Worm (Caenorhabditis elegans): Measurements from ENCODE around the gene gpla-1.

The gpla-1 gene

DNA sequence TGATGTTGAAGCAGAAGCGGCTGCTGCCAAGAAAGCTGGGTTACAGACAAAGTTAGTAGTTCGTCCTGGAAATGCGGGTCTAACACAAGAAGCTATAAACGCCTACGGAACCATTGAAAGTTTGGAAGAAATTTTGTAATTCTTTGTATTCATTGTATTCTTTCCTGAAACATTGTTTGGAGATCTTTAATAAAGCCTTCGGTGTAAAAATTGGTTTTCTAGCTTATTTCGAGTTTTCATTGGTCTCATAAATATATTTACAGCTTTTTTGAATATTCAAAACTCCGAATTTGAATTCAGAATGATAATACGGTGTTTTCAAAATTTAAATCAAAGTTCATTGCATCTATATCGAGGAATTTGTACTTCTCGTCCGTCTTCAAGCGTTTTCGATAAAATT, 2.8 kb downstream of the gpla-1 start, which contains the start of gene F58H1.8:
Gene F58H1.8 (plus strand): TSS at position 301 of the 400 bp plus-strand sequence.
- TF ChIP-seq nhr-2 (tag; optimal IDR thresholded peaks at IDR 0.05): no peak
- TF ChIP-seq nhr-76 (tag; optimal IDR thresholded peaks at IDR 0.05): no peak
- TF ChIP-seq lin-32 (GFP tag; optimal IDR thresholded peaks at IDR 0.05): no peak
- TF ChIP-seq tbx-8 (GFP tag; optimal IDR thresholded peaks at IDR 0.05): no peak
- TF ChIP-seq snpc-4 (tag; optimal IDR thresholded peaks at IDR 0.05): no peak
- no peak for TF ChIP-seq nhr-12 (tag; optimal IDR thresholded peaks at IDR 0.05)
- TF ChIP-seq drap-1 (GFP tag; optimal IDR thresholded peaks at IDR 0.05): no peak
- TF ChIP-seq ceh-43 (GFP tag; optimal IDR thresholded peaks at IDR 0.05): no peak

DNA sequence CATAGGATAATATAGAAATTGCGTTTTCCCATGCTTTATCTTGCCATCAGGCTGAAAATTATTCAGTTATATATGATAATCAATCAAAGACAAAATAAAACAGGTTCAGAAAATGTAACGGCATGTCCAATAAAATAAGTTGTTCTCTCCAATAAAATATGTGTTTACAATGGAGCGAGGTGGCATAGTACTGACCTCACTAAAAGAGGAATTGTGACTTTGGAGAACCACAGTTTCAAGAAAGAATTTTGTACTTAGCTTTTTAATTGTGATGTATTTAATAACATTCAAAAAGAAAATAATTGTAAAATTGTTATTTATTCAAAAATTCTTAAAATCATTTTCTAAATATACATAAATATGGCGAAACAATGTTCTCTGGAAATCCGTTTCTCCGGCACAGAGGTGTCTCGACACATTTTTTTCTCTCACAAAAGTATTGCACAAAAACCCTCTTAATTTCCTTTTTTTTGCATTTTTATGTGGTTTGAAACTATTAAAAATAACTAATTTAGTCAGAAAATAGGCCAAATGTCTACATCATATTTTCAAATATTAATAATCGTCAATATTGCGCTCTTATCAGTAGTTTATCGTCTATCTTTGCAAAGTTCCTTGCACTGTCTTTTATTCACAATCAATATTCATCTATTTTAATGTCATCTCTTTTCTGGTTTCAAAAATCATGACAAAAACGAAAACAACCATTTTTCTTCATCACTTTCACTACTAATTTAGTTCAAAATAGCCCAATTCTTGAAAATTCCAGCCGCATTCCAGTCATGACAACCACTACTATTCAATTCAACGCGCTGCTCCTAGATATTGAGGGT, 4.2 kb downstream of the gpla-1 start, which contains the start of the genes aman-2 and F58H1.3:
Gene aman-2 (minus strand): TSS at position 51 of the 833 bp plus-strand sequence.
Gene F58H1.3 (plus strand): TSS at position 783 of the 833 bp plus-strand sequence.
- TF ChIP-seq nhr-237 (tag; optimal IDR thresholded peaks at IDR 0.05): peak; percentile 81
- peak; percentile 8 for TF ChIP-seq bed-3 (GFP tag; optimal IDR thresholded peaks at IDR 0.05)
- peak; percentile 55 for TF ChIP-seq sptf-1 (tag; optimal IDR thresholded peaks at IDR 0.05)
- TF ChIP-seq ceh-39 (tag; optimal IDR thresholded peaks at IDR 0.05): peak; percentile 44
- TF ChIP-seq unc-120 (tag; optimal IDR thresholded peaks at IDR 0.05; ENCODE audit: poor library complexity, severe bottlenecking): no peak
- TF ChIP-seq lin-32 (GFP tag; optimal IDR thresholded peaks at IDR 0.05): peak; percentile 3
- TF ChIP-seq nhr-76 (tag; optimal IDR thresholded peaks at IDR 0.05): no peak
- TF ChIP-seq mep-1 (tag; optimal IDR thresholded peaks at IDR 0.05): peak; percentile 46
- no peak for TF ChIP-seq unc-62 (GFP tag; optimal IDR thresholded peaks at IDR 0.05)
- peak; percentile 44 for TF ChIP-seq ces-1 (GFP tag; optimal IDR thresholded peaks at IDR 0.05)
- peak; percentile 31 for TF ChIP-seq lsy-2 (tag; optimal IDR thresholded peaks at IDR 0.05)
- no peak for TF ChIP-seq lin-13 (tag; optimal IDR thresholded peaks at IDR 0.05)
- no peak for TF ChIP-seq zip-8 (tag; optimal IDR thresholded peaks at IDR 0.05)
- TF ChIP-seq elt-3 (tag; optimal IDR thresholded peaks at IDR 0.05): no peak
- TF ChIP-seq cnd-1 (tag; optimal IDR thresholded peaks at IDR 0.05): peak; percentile 51
- TF ChIP-seq ceh-43 (GFP tag; optimal IDR thresholded peaks at IDR 0.05): peak; percentile 21
- no peak for TF ChIP-seq drap-1 (GFP tag; optimal IDR thresholded peaks at IDR 0.05)

DNA sequence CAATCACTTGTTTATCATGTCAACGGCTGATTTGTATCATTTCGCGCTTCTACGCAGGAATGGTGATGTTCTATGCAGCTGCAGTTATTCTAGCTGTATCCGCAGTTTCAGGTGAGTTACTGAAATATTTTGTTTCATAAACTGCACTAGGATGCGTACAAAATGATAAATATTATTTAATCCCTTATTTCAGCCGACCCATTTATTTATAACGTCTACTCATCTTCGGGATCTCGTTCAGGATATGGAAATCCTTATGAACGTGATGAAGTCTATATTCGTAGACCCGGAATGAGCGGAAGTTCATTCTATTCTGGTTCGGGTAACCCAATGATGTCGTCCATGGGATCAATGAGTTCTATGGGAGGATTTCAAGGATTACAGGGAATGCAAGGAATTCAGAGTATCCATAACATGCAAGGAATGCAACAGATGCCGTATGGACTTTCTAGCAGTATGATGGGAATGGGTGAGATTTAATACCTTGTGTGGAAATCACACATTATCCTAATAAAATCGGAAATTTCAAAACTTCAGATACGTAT, 8.5 kb downstream of the gpla-1 start, which contains the start of gene F58H1.2:
Gene F58H1.2 (plus strand): TSS at position 51 of the 545 bp plus-strand sequence.
- no peak for TF ChIP-seq snpc-4 (tag; optimal IDR thresholded peaks at IDR 0.05)
- no peak for TF ChIP-seq ceh-83 (GFP tag; optimal IDR thresholded peaks at IDR 0.05)
- TF ChIP-seq cnd-1 (tag; optimal IDR thresholded peaks at IDR 0.05): no peak
- TF ChIP-seq unc-62 (GFP tag; optimal IDR thresholded peaks at IDR 0.05): no peak
- no peak for TF ChIP-seq lin-32 (GFP tag; optimal IDR thresholded peaks at IDR 0.05)
- no peak for TF ChIP-seq mab-5 (tag; optimal IDR thresholded peaks at IDR 0.05)
- TF ChIP-seq ceh-43 (GFP tag; optimal IDR thresholded peaks at IDR 0.05): no peak
- no peak for TF ChIP-seq blmp-1 (tag; optimal IDR thresholded peaks at IDR 0.05)
- TF ChIP-seq flh-1 (GFP tag; optimal IDR thresholded peaks at IDR 0.05): no peak

DNA sequence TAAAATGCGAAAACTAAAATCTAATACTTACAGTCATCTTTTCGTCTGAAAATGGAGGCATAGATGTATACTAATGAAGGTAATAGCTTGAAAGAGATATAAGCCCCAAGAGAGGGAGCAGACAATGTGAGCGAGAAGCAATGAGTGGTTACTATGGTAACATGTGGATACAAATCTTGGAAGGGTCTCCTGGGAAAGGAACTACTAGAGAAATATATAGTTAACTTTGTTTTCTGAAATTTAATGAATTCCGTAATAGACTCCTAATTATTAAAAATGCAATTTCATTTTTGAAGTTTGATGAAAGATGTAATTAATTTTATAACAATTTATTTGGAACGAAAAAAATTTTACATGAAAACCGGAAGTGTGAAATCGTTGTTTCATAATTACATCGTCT, 10.3 kb downstream of the gpla-1 start, which contains the start of gene osm-6:
Gene osm-6 (minus strand): TSS at position 101 of the 400 bp plus-strand sequence.
- peak; percentile 1 for TF ChIP-seq ces-1 (GFP tag; optimal IDR thresholded peaks at IDR 0.05)
- no peak for TF ChIP-seq nhr-2 (tag; optimal IDR thresholded peaks at IDR 0.05)

DNA sequence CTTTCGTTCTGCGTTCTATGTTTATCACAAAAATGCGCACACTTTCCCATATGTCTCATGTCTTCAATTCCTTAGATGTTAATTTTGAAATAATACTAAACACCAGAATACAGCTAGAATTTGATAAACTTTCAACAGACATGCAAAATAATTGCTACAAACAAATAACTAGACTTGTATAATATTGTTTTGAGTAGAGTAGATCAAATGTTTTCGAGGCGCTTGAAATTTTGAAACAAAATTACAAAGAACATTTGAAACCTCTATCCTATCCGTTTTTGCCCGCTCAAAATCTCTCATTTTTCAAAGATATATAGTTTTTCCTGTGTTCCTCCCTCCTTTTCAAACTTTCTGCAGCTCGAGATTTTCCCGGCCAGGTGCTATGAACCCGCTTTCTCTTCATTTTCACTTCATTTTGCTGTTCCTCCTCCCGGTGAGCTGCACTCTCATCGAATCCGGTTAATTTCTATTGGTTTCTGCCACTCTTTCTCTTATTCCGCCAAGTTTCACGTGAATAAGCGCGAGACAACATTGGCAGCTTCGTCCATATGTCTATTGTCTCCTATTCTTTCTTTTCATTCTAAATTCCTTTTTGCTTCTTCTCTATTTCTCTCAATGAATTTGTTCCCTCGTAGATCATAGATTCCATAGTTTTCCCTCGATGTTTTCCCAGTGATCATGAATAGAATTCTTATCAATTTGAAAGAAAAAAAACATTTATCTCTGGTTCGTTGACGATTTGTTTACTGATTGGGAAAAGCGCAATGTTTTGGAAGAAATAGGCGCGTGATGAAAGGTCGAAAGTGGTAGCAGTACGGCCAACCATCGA, 15.7 kb downstream of the gpla-1 start:
- no peak for TF ChIP-seq sem-2 (GFP tag; optimal IDR thresholded peaks at IDR 0.05)
- peak; percentile 60 for TF ChIP-seq hlh-1 (tag; optimal IDR thresholded peaks at IDR 0.05)
- no peak for TF ChIP-seq nhr-76 (tag; optimal IDR thresholded peaks at IDR 0.05)
- no peak for TF ChIP-seq mls-2 (tag; optimal IDR thresholded peaks at IDR 0.05)
- TF ChIP-seq ceh-39 (tag; optimal IDR thresholded peaks at IDR 0.05): no peak
- TF ChIP-seq sptf-1 (tag; optimal IDR thresholded peaks at IDR 0.05): no peak
- TF ChIP-seq zip-8 (tag; optimal IDR thresholded peaks at IDR 0.05): no peak
- TF ChIP-seq lin-32 (GFP tag; optimal IDR thresholded peaks at IDR 0.05): no peak
- no peak for TF ChIP-seq pha-4 (tag; optimal IDR thresholded peaks at IDR 0.05)
- TF ChIP-seq M03D4.4 (tag; optimal IDR thresholded peaks at IDR 0.05): no peak
- peak; percentile 5 for TF ChIP-seq unc-62 (GFP tag; optimal IDR thresholded peaks at IDR 0.05)
- TF ChIP-seq ceh-83 (GFP tag; optimal IDR thresholded peaks at IDR 0.05): no peak
- no peak for TF ChIP-seq elt-3 (tag; optimal IDR thresholded peaks at IDR 0.05)
- no peak for TF ChIP-seq mab-5 (tag; optimal IDR thresholded peaks at IDR 0.05)
- peak; percentile 79 for TF ChIP-seq unc-120 (tag; optimal IDR thresholded peaks at IDR 0.05; ENCODE audit: poor library complexity, severe bottlenecking)
- TF ChIP-seq nhr-2 (tag; optimal IDR thresholded peaks at IDR 0.05): no peak
- no peak for TF ChIP-seq tbx-8 (GFP tag; optimal IDR thresholded peaks at IDR 0.05)
